Worm (Caenorhabditis elegans): ENCODE results near the gene F15H10.10.

The F15H10.10 gene

DNA sequence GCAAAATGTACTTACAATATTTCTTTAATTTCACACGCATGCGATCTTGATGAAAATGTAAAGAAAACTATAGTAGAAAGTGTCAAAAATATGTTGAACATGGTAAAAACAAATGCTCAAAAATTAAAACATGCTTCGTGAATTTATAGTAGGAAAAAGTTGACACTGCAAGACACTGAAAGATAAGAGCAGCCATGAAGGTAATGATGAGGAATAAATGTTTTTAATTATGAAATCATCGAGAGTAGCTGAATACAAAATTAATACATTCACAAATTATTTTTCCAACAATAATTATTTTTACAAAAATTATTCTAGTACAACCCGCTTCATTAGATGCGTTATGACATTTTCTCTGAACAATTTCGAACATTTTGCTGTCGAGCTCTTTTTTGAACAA is at the start of gene F15H10.10:
Gene F15H10.10 (minus strand): TSS at position 101 of the 400 bp plus-strand sequence.
- TF ChIP-seq ceh-32 (tag; optimal IDR thresholded peaks at IDR 0.05; ENCODE audit: poor library complexity) (no peak), snpc-1.2 (GFP tag; IDR thresholded peaks at IDR 0.05) (no peak), zip-2 (tag; optimal IDR thresholded peaks at IDR 0.05) (no peak), ceh-44 (GFP tag; IDR thresholded peaks at IDR 0.05) (no peak), mdl-1 (tag; optimal IDR thresholded peaks at IDR 0.05) (no peak), T26A8.4 (GFP tag; IDR thresholded peaks at IDR 0.05) (no peak), F49E8.2 (tag; optimal IDR thresholded peaks at IDR 0.05; ENCODE audit: borderline replicate concordance) (no peak), pqm-1 (tag; optimal IDR thresholded peaks at IDR 0.05) (no peak), daf-19 (GFP tag; conservative IDR thresholded peaks at IDR 0.05) (no peak), arid-1 (GFP tag; conservative IDR thresholded peaks at IDR 0.05) (no peak), snpc-4 (tag; optimal IDR thresholded peaks at IDR 0.05) (no peak), F10B5.3 (tag; optimal IDR thresholded peaks at IDR 0.05) (no peak), hlh-11 (tag; optimal IDR thresholded peaks at IDR 0.05) (no peak), Y105C5A.15 (GFP tag; IDR thresholded peaks at IDR 0.05) (no peak), zfp-2 (tag; optimal IDR thresholded peaks at IDR 0.05) (no peak), gei-8 (GFP tag; optimal IDR thresholded peaks at IDR 0.05) (no peak), hif-1 (tag; optimal IDR thresholded peaks at IDR 0.05) (no peak), unc-130 (GFP tag; optimal IDR thresholded peaks at IDR 0.05) (no peak)

ce11 chrV:10465478-10465877 is 48.7 kb upstream of the F15H10.10 start:
- TF ChIP-seq nhr-48 (tag; optimal IDR thresholded peaks at IDR 0.05) = peak; percentile 0
- TF ChIP-seq mdt-29 (GFP tag; IDR thresholded peaks at IDR 0.05) = no peak
- no peak for TF ChIP-seq spr-1 (tag; optimal IDR thresholded peaks at IDR 0.05)
- no peak for TF ChIP-seq dve-1 (tag; optimal IDR thresholded peaks at IDR 0.05; ENCODE audit: insufficient read depth)
- TF ChIP-seq ceh-82 (tag; optimal IDR thresholded peaks at IDR 0.05) = no peak
- no peak for TF ChIP-seq attf-4 (tag; optimal IDR thresholded peaks at IDR 0.05)
- no peak for TF ChIP-seq zag-1 (tag; optimal IDR thresholded peaks at IDR 0.05)
- no peak for TF ChIP-seq skn-1 (tag; optimal IDR thresholded peaks at IDR 0.05)
- no peak for TF ChIP-seq lir-3 (tag; optimal IDR thresholded peaks at IDR 0.05)
- peak; percentile 85 for TF ChIP-seq aha-1 (tag)
- no peak for TF ChIP-seq hlh-30 (tag; optimal IDR thresholded peaks at IDR 0.05; ENCODE audit: insufficient read depth)
- TF ChIP-seq madf-5 (GFP tag; IDR thresholded peaks at IDR 0.05) = no peak

DNA sequence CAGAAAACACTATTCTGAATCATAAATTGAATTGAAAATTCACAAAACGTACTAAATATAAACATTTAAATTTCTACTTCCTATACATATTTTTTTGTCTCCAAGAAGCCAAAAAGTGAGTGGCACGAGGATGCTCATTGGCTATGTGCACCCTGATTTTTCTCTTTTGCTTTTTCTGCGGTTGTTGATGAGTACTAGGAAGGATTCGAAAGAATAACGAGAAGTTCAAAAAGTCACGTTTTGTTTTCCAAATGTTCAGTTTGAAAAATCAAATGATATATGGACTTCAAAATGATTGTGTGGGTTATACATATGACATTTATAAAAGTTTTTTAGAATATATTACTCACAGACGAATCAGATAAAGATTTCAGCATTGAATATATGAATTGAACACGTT is 47.9 kb upstream of the F15H10.10 start:
- TF ChIP-seq aha-1 (tag) (peak; percentile 86), hlh-30 (tag; optimal IDR thresholded peaks at IDR 0.05; ENCODE audit: insufficient read depth) (peak; percentile 56), hif-1 (tag; optimal IDR thresholded peaks at IDR 0.05) (peak in 1 of 2 experiments; percentile 89), mdl-1 (tag; optimal IDR thresholded peaks at IDR 0.05) (peak in 1 of 2 experiments; percentile 9), zip-2 (tag; optimal IDR thresholded peaks at IDR 0.05) (no peak), daf-16 (GFP tag; optimal IDR thresholded peaks at IDR 0.05) (peak in 1 of 2 experiments; percentile 1), daf-16 (tag; optimal IDR thresholded peaks at IDR 0.05) (no peak), tra-1 (GFP tag; IDR thresholded peaks at IDR 0.05) (no peak), lsy-2 (tag; optimal IDR thresholded peaks at IDR 0.05) (peak in 1 of 2 experiments; percentile 21)

ce11 chrV:10464160-10464559 is 47.3 kb upstream of the F15H10.10 start:
- TF ChIP-seq ztf-11 (tag; optimal IDR thresholded peaks at IDR 0.05) = no peak
- TF ChIP-seq egl-27 (tag; optimal IDR thresholded peaks at IDR 0.05) = no peak
- no peak for TF ChIP-seq egl-43 (GFP tag; IDR thresholded peaks at IDR 0.05)
- no peak for TF ChIP-seq unc-62 (GFP tag; optimal IDR thresholded peaks at IDR 0.05 in 1 of 2)
- TF ChIP-seq unc-62 (tag; optimal IDR thresholded peaks at IDR 0.05) = no peak
- TF ChIP-seq zfp-2 (tag; optimal IDR thresholded peaks at IDR 0.05) = no peak
- peak; percentile 27 for TF ChIP-seq aha-1 (tag)
